Worm (Caenorhabditis elegans): Measurements from ENCODE around the gene B0361.11.

- TF ChIP-seq ceh-82 (tag; optimal IDR thresholded peaks at IDR 0.05): no peak
- no peak for TF ChIP-seq ama-1 (optimal IDR thresholded peaks at IDR 0.05)
- no peak for TF ChIP-seq ztf-11 (tag; optimal IDR thresholded peaks at IDR 0.05)
- TF ChIP-seq sma-9 (GFP tag; optimal IDR thresholded peaks at IDR 0.05): no peak
- no peak for TF ChIP-seq sma-9 (tag; optimal IDR thresholded peaks at IDR 0.05)
These were observed 38.0 kb upstream of the B0361.11 start for ce11 chrIII:7239416-7239815.
